Worm (Caenorhabditis elegans): ENCODE measurements around the gene sre-28.

- TF ChIP-seq ama-1 (optimal IDR thresholded peaks at IDR 0.05): no peak
- TF ChIP-seq lin-13 (GFP tag; optimal IDR thresholded peaks at IDR 0.05): no peak
- TF ChIP-seq ztf-11 (tag; optimal IDR thresholded peaks at IDR 0.05): no peak
- no peak for TF ChIP-seq lin-11 (tag; optimal IDR thresholded peaks at IDR 0.05)
- TF ChIP-seq crh-2 (tag; optimal IDR thresholded peaks at IDR 0.05): no peak
- TF ChIP-seq lin-39 (tag; optimal IDR thresholded peaks at IDR 0.05): no peak
- no peak for TF ChIP-seq blmp-1 (tag; optimal IDR thresholded peaks at IDR 0.05; ENCODE audit: insufficient read depth)
- TF ChIP-seq mab-5 (tag; optimal IDR thresholded peaks at IDR 0.05): no peak
- no peak for TF ChIP-seq snpc-4 (tag; optimal IDR thresholded peaks at IDR 0.05)
- no peak for TF ChIP-seq elt-1 (tag; optimal IDR thresholded peaks at IDR 0.05)
- no peak for TF ChIP-seq ceh-82 (tag; optimal IDR thresholded peaks at IDR 0.05)
Measured at ce11 chrV:9958231-9958630, 14.0 kb downstream of the sre-28 start, which contains the start of gene anmt-3.
